Fruit fly (Drosophila melanogaster) whole organism, pupa: ENCODE results near the gene CG44426.

Experiments
- CG10348 ChIP-seq: fragments of 200-800 bp; sonication (Bioruptor generic); IDR thresholded peaks from 2 replicates; pipeline ENCODE4 v1.3.6; 2022; ENCODE audit warnings: missing biosample characterization, missing genetic modification characterization
- CG12605 ChIP-seq: fragments of 200-800 bp; sonication (Bioruptor generic); IDR thresholded peaks from 2 replicates; pipeline ENCODE4 v1.3.6; 2022; ENCODE audit warnings: missing biosample characterization, missing genetic modification characterization
- CG13204 ChIP-seq: fragments of 200-800 bp; sonication (Bioruptor generic); optimal IDR thresholded peaks from 2 replicates; lab custom pipeline; 2018; ENCODE audit warnings: missing biosample characterization, mild to moderate bottlenecking, missing genetic modification characterization, moderate library complexity
- CG14655 ChIP-seq: fragments of 200-800 bp; sonication (Bioruptor generic); optimal IDR thresholded peaks from 3 replicates; lab custom pipeline; 2017; ENCODE audit warnings: mild to moderate bottlenecking, missing biosample characterization, missing genetic modification reagents, missing genetic modification characterization
- CG15710 ChIP-seq: fragments of 200-800 bp; sonication (Bioruptor generic); optimal IDR thresholded peaks from 2 replicates; lab custom pipeline; 2018; ENCODE audit warnings: missing biosample characterization, mild to moderate bottlenecking, missing genetic modification characterization, moderate library complexity
- CG17806 ChIP-seq: fragments of 200-800 bp; sonication (Bioruptor generic); optimal IDR thresholded peaks from 2 replicates; lab custom pipeline; 2018; ENCODE audit warnings: missing biosample characterization, mild to moderate bottlenecking, missing genetic modification characterization, moderate library complexity
- CG32121 ChIP-seq: fragments of 200-800 bp; sonication (Bioruptor generic); IDR thresholded peaks from 2 replicates; pipeline ENCODE4 v1.3.6; 2022; ENCODE audit warnings: missing biosample characterization, missing genetic modification characterization
- CG34367 ChIP-seq: fragments of 200-800 bp; sonication (Bioruptor generic); optimal IDR thresholded peaks from 2 replicates; lab custom pipeline; 2018; ENCODE audit warnings: missing biosample characterization, mild to moderate bottlenecking, missing genetic modification characterization
- CG4496 ChIP-seq: fragments of 200-800 bp; sonication (Bioruptor generic); IDR thresholded peaks from 3 replicates; pipeline ENCODE4 v1.3.6; 2022; ENCODE audit warnings: missing biosample characterization, missing genetic modification characterization
- CG8159 ChIP-seq: fragments of 200-800 bp; sonication (Bioruptor generic); optimal IDR thresholded peaks from 3 replicates; lab custom pipeline; 2018; ENCODE audit warnings: missing biosample characterization, mild to moderate bottlenecking, missing genetic modification characterization, moderate library complexity
- CG8301 ChIP-seq: fragments of 200-800 bp; sonication (Bioruptor generic); optimal IDR thresholded peaks from 2 replicates; lab custom pipeline; 2018; ENCODE audit warnings: missing biosample characterization, mild to moderate bottlenecking, missing genetic modification characterization
- CG9948 ChIP-seq: fragments of 200-800 bp; sonication (Bioruptor generic); optimal IDR thresholded peaks from 2 replicates; lab custom pipeline; 2018; ENCODE audit warnings: missing biosample characterization, mild to moderate bottlenecking, missing genetic modification characterization, moderate library complexity
- D1 ChIP-seq: fragments of 200-800 bp; sonication (Bioruptor generic); optimal IDR thresholded peaks from 2 replicates; lab custom pipeline; 2018; ENCODE audit warnings: missing biosample characterization, mild to moderate bottlenecking, missing genetic modification characterization, moderate library complexity
- EcR ChIP-seq: fragments of 200-800 bp; sonication (Bioruptor generic); optimal IDR thresholded peaks from 3 replicates; lab custom pipeline; 2019; ENCODE audit warnings: missing biosample characterization, missing genetic modification characterization, mild to moderate bottlenecking, moderate library complexity, missing genetic modification reagents
- Ets98B ChIP-seq: fragments of 200-800 bp; sonication (Bioruptor generic); IDR thresholded peaks from 2 replicates; pipeline ENCODE4 v1.3.6; 2022; ENCODE audit warnings: missing biosample characterization, missing genetic modification characterization
- Pif1A ChIP-seq: fragments of 200-800 bp; sonication (Bioruptor generic); optimal IDR thresholded peaks from 3 replicates; lab custom pipeline; 2016; ENCODE audit warnings: missing biosample characterization, missing genetic modification characterization
- Pif1B ChIP-seq: fragments of 200-800 bp; sonication (Bioruptor generic); optimal IDR thresholded peaks from 3 replicates; lab custom pipeline; 2016; ENCODE audit warnings: missing biosample characterization, missing genetic modification characterization
- Snoo ChIP-seq: fragments of 200-800 bp; sonication (Bioruptor generic); optimal IDR thresholded peaks from 3 replicates; lab custom pipeline; 2017; ENCODE audit warnings: missing biosample characterization, mild to moderate bottlenecking, missing genetic modification characterization, inconsistent platforms
- fd96Ca ChIP-seq: fragments of 200-800 bp; sonication (Bioruptor generic); IDR thresholded peaks from 3 replicates; pipeline ENCODE4 v1.3.6; 2022; ENCODE audit warnings: missing biosample characterization, missing genetic modification characterization
- gl ChIP-seq: fragments of 200-800 bp; sonication (Bioruptor generic); optimal IDR thresholded peaks from 2 replicates; lab custom pipeline; 2018; ENCODE audit warnings: missing biosample characterization, mild to moderate bottlenecking, missing genetic modification characterization
- rn ChIP-seq: fragments of 200-800 bp; sonication (Bioruptor generic); IDR thresholded peaks from 2 replicates; pipeline ENCODE4 v1.3.6; 2022; ENCODE audit warnings: missing biosample characterization, missing genetic modification characterization

The CG44426 gene

DNA sequence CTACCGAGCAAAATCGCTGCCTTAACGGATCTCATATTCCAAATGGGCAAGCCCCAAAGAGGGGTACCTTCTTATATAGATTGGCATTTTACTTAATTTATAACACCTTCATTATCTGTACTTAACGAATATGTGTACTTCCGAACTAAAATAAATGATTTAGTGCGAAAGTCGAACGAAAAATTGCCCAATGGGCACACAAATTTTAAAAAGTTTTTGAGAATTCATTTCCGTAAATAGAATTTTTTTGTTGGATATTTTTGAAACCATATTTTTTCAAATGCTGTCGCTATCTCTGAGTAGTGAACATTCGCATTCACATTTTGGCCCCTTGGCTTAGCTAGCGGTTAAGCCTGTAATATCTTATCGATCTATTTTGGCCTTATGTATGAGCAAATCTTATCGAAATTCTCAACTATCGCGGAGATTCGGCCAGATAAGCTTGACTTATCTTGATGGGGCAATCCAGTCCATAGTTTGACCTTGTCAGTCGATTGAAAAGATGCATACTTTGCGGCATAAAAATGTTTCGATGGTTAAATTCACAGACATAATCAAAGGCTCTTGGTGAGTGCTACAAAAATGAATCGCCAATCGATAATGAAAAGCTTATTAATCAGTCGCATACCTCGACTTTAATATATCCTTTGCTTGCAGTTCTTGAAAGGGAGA, 12.6 kb upstream of the CG44426 start, which contains the start of gene CG1304:
Gene CG1304, minus strand, starts transcription at position 51 of the 672 bp plus-strand sequence.
- TF ChIP-seq CG34367 (tag; lab: Kevin White, UChicago) (no peak), CG15710 (tag; lab: Kevin White, UChicago) (no peak), EcR (GFP tag; lab: Kevin White, UChicago) (no peak), CG9948 (no peak), CG8159 (tag; lab: Kevin White, UChicago) (no peak), CG32121 (GFP tag; lab: Robert Waterston, UW) (no peak), gl (tag; lab: Kevin White, UChicago) (no peak), CG10348 (GFP tag; lab: Robert Waterston, UW) (no peak), CG4496 (GFP tag; lab: Robert Waterston, UW) (no peak), fd96Ca (no peak), CG13204 (GFP tag; lab: Kevin White, UChicago) (no peak), CG12605 (GFP tag; lab: Robert Waterston, UW) (no peak), D1 (tag; lab: Kevin White, UChicago) (no peak), rn (GFP tag; lab: Robert Waterston, UW) (no peak), Ets98B (no peak), Pif1A (GFP tag; lab: Kevin White, UChicago) (no peak), CG14655 (GFP tag; lab: Kevin White, UChicago) (no peak), Snoo (tag; lab: Kevin White, UChicago) (no peak), CG8301 (no peak), Pif1B (no peak)

DNA sequence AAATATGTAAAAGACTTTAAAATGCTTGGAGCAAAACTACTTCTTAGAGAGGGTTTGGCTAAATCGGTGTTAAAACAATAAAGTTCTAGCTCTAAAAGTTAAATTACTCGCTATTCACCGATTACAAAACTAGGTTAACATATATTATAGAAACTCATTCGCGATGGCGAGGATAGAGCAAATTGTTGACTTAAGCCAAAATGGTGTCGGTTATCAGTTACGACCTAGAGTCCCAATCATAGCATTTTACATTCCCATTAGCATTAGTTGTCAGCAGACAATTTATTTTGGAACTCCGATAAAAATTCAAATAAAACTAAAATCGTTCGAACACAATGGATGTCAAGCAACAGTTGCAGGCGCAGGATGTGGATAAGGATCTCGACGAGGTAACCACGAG, 6.3 kb downstream of the CG44426 start, which contains the start of gene CG11666:
Gene CG11666, plus strand, starts transcription at position 301 of the 400 bp plus-strand sequence.
- TF ChIP-seq rn (GFP tag; lab: Robert Waterston, UW) (no peak), Ets98B (no peak), CG10348 (GFP tag; lab: Robert Waterston, UW) (no peak), CG13204 (GFP tag; lab: Kevin White, UChicago) (no peak), D1 (tag; lab: Kevin White, UChicago) (no peak), CG32121 (GFP tag; lab: Robert Waterston, UW) (no peak), CG17806 (tag; lab: Kevin White, UChicago) (no peak), CG8159 (tag; lab: Kevin White, UChicago) (no peak), CG4496 (GFP tag; lab: Robert Waterston, UW) (no peak), CG34367 (tag; lab: Kevin White, UChicago) (no peak), fd96Ca (no peak), Pif1B (no peak), CG14655 (GFP tag; lab: Kevin White, UChicago) (no peak), CG9948 (no peak)

DNA sequence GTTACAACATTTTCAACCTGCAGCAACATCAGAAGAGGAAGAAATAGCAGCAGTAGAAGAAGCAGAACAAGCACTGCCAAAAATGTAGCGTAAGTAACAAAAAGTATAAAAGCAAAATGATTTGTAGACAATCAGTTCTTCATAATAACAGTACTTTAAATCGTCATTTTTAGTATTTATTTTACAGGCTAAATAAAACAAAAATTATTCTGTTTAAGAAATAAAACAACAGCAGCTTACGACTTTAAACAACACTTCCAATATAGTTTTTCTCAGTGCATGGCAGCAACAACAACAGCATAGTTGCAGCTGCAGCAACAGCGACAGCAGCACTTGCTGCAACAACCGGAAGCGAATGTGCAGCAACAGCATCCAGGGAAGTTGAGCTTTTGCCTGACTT, 32.5 kb downstream of the CG44426 start:
- TF ChIP-seq CG12605 (GFP tag; lab: Robert Waterston, UW) (no peak), CG17806 (tag; lab: Kevin White, UChicago) (no peak), Pif1A (GFP tag; lab: Kevin White, UChicago) (peak; percentile 26), D1 (tag; lab: Kevin White, UChicago) (no peak), CG13204 (GFP tag; lab: Kevin White, UChicago) (no peak), CG34367 (tag; lab: Kevin White, UChicago) (peak; percentile 11), CG15710 (tag; lab: Kevin White, UChicago) (peak; percentile 42), CG8159 (tag; lab: Kevin White, UChicago) (peak; percentile 54), gl (tag; lab: Kevin White, UChicago) (no peak), CG8301 (peak; percentile 35), fd96Ca (no peak), CG14655 (GFP tag; lab: Kevin White, UChicago) (peak; percentile 49), CG4496 (GFP tag; lab: Robert Waterston, UW) (0 out of 3 replicates have a peak, but pooled peaks have one; percentile 18), Pif1B (no peak), CG9948 (peak; percentile 12), Snoo (tag; lab: Kevin White, UChicago) (no peak), Ets98B (no peak)
- TF ChIP-seq, all 21 proteins: peak for 8

DNA sequence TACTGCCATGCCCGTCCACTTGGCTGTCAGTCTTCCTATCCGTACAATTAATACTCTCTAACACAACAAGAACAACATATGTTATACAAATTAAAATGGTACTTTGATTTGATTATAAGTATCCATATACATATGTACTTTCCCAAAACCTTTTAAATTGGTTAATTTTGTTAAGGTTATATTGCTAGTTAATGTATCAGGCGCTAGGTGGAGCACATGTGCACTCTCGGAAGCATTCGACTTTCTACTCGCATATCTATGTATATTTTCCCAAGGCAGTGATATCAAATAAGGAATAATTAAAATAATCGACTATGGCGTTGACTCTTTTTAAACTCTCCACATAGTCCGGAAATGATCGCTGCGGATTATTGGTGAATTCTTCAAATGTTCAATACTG, 39.5 kb downstream of the CG44426 start:
- no peak for TF ChIP-seq fd96Ca
- no peak for TF ChIP-seq CG13204 (GFP tag; lab: Kevin White, UChicago)
- TF ChIP-seq CG9948, result no peak
- TF ChIP-seq CG14655 (GFP tag; lab: Kevin White, UChicago), result no peak
- TF ChIP-seq Ets98B, result no peak
- no peak for TF ChIP-seq CG17806 (tag; lab: Kevin White, UChicago)
- no peak for TF ChIP-seq EcR (GFP tag; lab: Kevin White, UChicago)
- no peak for TF ChIP-seq CG15710 (tag; lab: Kevin White, UChicago)
- TF ChIP-seq Pif1A (GFP tag; lab: Kevin White, UChicago), result no peak

DNA sequence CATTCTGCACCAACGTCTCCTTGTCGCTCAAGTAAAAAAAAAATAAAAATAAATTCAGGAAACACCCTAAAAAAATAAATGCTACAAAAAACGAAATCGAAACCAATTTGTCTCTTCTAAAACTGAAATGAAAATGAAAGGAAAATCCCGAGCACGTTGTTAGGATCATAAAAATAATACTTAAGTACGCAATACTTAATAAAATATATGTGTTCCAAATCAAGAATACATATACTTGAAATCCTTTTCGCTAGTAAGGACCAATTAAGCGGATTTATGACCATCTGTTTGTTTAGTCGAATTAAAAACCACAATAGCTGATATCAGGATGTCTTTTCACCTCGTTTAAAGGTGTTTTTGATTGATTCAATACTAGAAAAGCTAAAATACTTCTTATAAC, 47.7 kb downstream of the CG44426 start, which contains the start of gene r-cup:
Gene r-cup, minus strand, starts transcription at position 101 of the 400 bp plus-strand sequence.
- TF ChIP-seq Snoo (tag; lab: Kevin White, UChicago) (no peak), CG8301 (no peak), Ets98B (no peak), fd96Ca (no peak), CG8159 (tag; lab: Kevin White, UChicago) (no peak), CG9948 (no peak)
